Worm (Caenorhabditis elegans): ENCODE data around the gene glb-1.

The glb-1 gene

DNA sequence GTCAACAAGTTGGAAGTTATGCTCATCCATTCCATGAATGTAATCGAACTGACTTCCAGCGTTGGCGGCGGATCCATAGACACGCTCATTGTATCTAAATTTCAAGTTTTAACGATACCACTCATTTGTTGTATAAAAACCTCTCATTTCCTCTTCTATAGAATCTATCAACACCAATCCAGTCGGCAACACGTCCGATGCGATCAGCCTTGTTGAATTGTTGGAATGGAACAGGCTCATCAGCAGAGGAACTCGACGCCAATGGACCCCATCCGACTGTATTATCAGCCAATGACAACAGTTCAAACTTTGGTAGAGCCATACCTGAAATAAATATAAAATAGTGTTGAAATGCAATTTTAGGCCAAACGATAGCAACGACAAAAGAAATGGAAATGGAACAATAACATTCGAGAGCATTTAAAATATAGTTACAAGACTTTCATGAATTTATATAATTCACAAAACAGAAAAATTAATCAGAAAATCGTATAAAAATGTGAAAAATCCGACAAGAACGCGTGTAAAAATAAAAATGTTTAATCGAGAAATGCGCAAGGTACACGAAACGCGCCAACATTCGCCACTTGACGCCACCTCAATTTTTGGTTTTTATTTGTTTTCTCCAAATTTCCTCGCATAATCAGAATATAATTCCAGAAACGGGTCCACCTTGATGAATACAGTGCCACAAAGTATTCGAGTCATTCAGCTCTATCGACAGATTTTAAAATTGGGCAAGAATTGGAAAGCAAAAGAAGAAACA, 48.3 kb upstream of the glb-1 start, which contains the start of the genes eif-3.D and R08D7.4 (continued):
- peak in 1 of 2 experiments; percentile 30 for TF ChIP-seq let-607 (tag; optimal IDR thresholded peaks at IDR 0.05)
- no peak for TF ChIP-seq Y53G8AR.9 (GFP tag; conservative IDR thresholded peaks at IDR 0.05)
- TF ChIP-seq madf-6 (GFP tag; IDR thresholded peaks at IDR 0.05) = peak; percentile 38; the same call in 1 of the 2 replicates
- TF ChIP-seq mcd-1 (GFP tag; IDR thresholded peaks at IDR 0.05) = peak; percentile 42
- no peak for TF ChIP-seq lag-1 (GFP tag; IDR thresholded peaks at IDR 0.05)
- TF ChIP-seq dox-1 (GFP tag; IDR thresholded peaks at IDR 0.05) = peak; percentile 70
- no peak for TF ChIP-seq egl-44 (GFP tag; IDR thresholded peaks at IDR 0.05)
- no peak for TF ChIP-seq ztf-3 (GFP tag; optimal IDR thresholded peaks at IDR 0.05)
- no peak for TF ChIP-seq bed-1 (GFP tag; IDR thresholded peaks at IDR 0.05)
- TF ChIP-seq egrh-3 (GFP tag; IDR thresholded peaks at IDR 0.05) = no peak
- no peak for TF ChIP-seq madf-3 (GFP tag; IDR thresholded peaks at IDR 0.05)
- TF ChIP-seq Y95B8A.8 (GFP tag; IDR thresholded peaks at IDR 0.05) = 0 out of 2 replicates have a peak, but pooled peaks have one; percentile 15
- TF ChIP-seq B0019.2 (GFP tag; conservative IDR thresholded peaks at IDR 0.05) = no peak
- TF ChIP-seq ztf-28 (GFP tag; IDR thresholded peaks at IDR 0.05) = no peak
- TF ChIP-seq sptf-2 (GFP tag; optimal IDR thresholded peaks at IDR 0.05) = no peak
- no peak for TF ChIP-seq tbx-9 (tag; optimal IDR thresholded peaks at IDR 0.05; ENCODE audit: borderline replicate concordance)
- no peak for TF ChIP-seq chd-7 (tag; optimal IDR thresholded peaks at IDR 0.05)
- no peak for TF ChIP-seq C17E4.6 (GFP tag; IDR thresholded peaks at IDR 0.05)
- no peak for TF ChIP-seq ceh-100 (GFP tag; IDR thresholded peaks at IDR 0.05)
- no peak for TF ChIP-seq zfh-2 (GFP tag; conservative IDR thresholded peaks at IDR 0.05)
- TF ChIP-seq athp-1 (tag; optimal IDR thresholded peaks at IDR 0.05) = no peak
- peak; percentile 36 for TF ChIP-seq snpc-3.4 (tag; optimal IDR thresholded peaks at IDR 0.05)
- TF ChIP-seq K11D2.4 (GFP tag; IDR thresholded peaks at IDR 0.05) = no peak
- peak; percentile 48 for TF ChIP-seq F33H1.4 (GFP tag; IDR thresholded peaks at IDR 0.05)
- TF ChIP-seq rec-8 (tag; optimal IDR thresholded peaks at IDR 0.05) = no peak
- no peak for TF ChIP-seq nhr-179 (tag; optimal IDR thresholded peaks at IDR 0.05)
- no peak for TF ChIP-seq xnd-1 (tag; optimal IDR thresholded peaks at IDR 0.05)
- TF ChIP-seq lin-54 (GFP tag; optimal IDR thresholded peaks at IDR 0.05) = peak; percentile 65
- no peak for TF ChIP-seq nhr-120 (GFP tag; IDR thresholded peaks at IDR 0.05)
- no peak for TF ChIP-seq mel-28 (tag; optimal IDR thresholded peaks at IDR 0.05; ENCODE audit: borderline replicate concordance)
- no peak for TF ChIP-seq aptf-2 (GFP tag; conservative IDR thresholded peaks at IDR 0.05)

DNA sequence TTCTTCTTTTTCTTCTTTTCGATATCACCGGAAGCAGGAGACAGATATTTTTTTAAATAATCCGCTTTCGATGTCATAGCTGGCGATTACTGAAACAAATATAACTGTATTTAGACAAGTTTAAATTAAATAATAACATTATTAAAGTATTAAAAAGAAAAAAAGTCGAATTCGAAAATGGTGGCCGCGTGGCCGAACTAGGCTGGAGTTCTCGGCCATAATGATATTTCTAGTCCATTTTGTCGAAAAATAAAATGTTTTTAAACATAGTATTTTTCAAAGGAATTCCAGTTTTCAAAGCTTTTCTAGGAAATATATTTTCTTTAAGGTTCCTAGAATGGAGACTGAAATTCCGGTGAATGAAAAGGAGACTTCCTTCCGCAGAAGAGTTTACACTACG, 44.5 kb upstream of the glb-1 start, which contains the start of the genes bud-13 and rpap-2:
bud-13 (minus strand) TSS at position 89 of the 400 bp plus-strand sequence.
rpap-2 (plus strand) TSS at position 329 of the 400 bp plus-strand sequence.
- TF ChIP-seq F37B4.10 (GFP tag; IDR thresholded peaks at IDR 0.05) (no peak), hlh-26 (GFP tag; conservative IDR thresholded peaks at IDR 0.05) (no peak), unc-130 (GFP tag; optimal IDR thresholded peaks at IDR 0.05) (peak; percentile 26), nhr-90 (tag; optimal IDR thresholded peaks at IDR 0.05) (no peak)
